Worm (Caenorhabditis elegans): ENCODE measurements around the gene pgm-3.
A peak's percentile ranks its signal among the peaks of the same experiment; 100 is the strongest.

pgm-3 gene

ce11 chrIV:8737787-8738186, 12.3 kb downstream of the pgm-3 start, which contains the start of gene F21D5.4:
Gene F21D5.4 (plus strand): TSS chrIV:8738087.
- no peak for TF ChIP-seq snpc-4 (tag; optimal IDR thresholded peaks at IDR 0.05)
- TF ChIP-seq skn-1 (tag; optimal IDR thresholded peaks at IDR 0.05) = no peak
- TF ChIP-seq unc-39 (tag; optimal IDR thresholded peaks at IDR 0.05) = no peak
- no peak for TF ChIP-seq ztf-11 (tag; optimal IDR thresholded peaks at IDR 0.05)
- no peak for TF ChIP-seq fkh-10 (GFP tag; optimal IDR thresholded peaks at IDR 0.05)
- TF ChIP-seq ztf-4 (tag; optimal IDR thresholded peaks at IDR 0.05) = no peak
- TF ChIP-seq mml-1 (tag; optimal IDR thresholded peaks at IDR 0.05) = no peak
- TF ChIP-seq pha-4 (tag; optimal IDR thresholded peaks at IDR 0.05) = no peak
- no peak for TF ChIP-seq daf-12 (tag; optimal IDR thresholded peaks at IDR 0.05)
- no peak for TF ChIP-seq R02D3.7 (tag; optimal IDR thresholded peaks at IDR 0.05)
- TF ChIP-seq elt-2 (tag; optimal IDR thresholded peaks at IDR 0.05) = no peak
- TF ChIP-seq egl-5 (tag; optimal IDR thresholded peaks at IDR 0.05) = no peak
- TF ChIP-seq aly-2 (tag; optimal IDR thresholded peaks at IDR 0.05) = no peak
- no peak for TF ChIP-seq eor-1 (tag; optimal IDR thresholded peaks at IDR 0.05)
- no peak for TF ChIP-seq lsy-12 (tag; optimal IDR thresholded peaks at IDR 0.05)

ce11 chrIV:8739294-8739693, 13.8 kb downstream of the pgm-3 start, which contains the start of gene F21D5.5:
Gene F21D5.5 (minus strand): TSS chrIV:8739394.
- no peak for TF ChIP-seq ztf-4 (tag; optimal IDR thresholded peaks at IDR 0.05)
- no peak for TF ChIP-seq elt-2 (tag; optimal IDR thresholded peaks at IDR 0.05)
- no peak for TF ChIP-seq sea-2 (GFP tag; optimal IDR thresholded peaks at IDR 0.05)
- TF ChIP-seq zag-1 (tag; optimal IDR thresholded peaks at IDR 0.05) = no peak
- TF ChIP-seq skn-1 (tag; optimal IDR thresholded peaks at IDR 0.05) = no peak
- no peak for TF ChIP-seq eor-1 (tag; optimal IDR thresholded peaks at IDR 0.05)
- TF ChIP-seq elt-3 (tag; optimal IDR thresholded peaks at IDR 0.05) = no peak
- no peak for TF ChIP-seq mdl-1 (tag; optimal IDR thresholded peaks at IDR 0.05)
- TF ChIP-seq fkh-10 (GFP tag; optimal IDR thresholded peaks at IDR 0.05) = no peak

- no peak for TF ChIP-seq nhr-11 (tag; optimal IDR thresholded peaks at IDR 0.05)
- TF ChIP-seq nhr-67 (tag; optimal IDR thresholded peaks at IDR 0.05) = no peak
- no peak for TF ChIP-seq hmg-11 (tag; optimal IDR thresholded peaks at IDR 0.05)
- TF ChIP-seq fos-1 (tag; optimal IDR thresholded peaks at IDR 0.05) = no peak
- TF ChIP-seq nhr-76 (tag; optimal IDR thresholded peaks at IDR 0.05) = no peak
- no peak for TF ChIP-seq sea-2 (GFP tag; optimal IDR thresholded peaks at IDR 0.05)
- no peak for TF ChIP-seq aly-2 (tag; optimal IDR thresholded peaks at IDR 0.05)
- TF ChIP-seq nfya-1 (tag; optimal IDR thresholded peaks at IDR 0.05; ENCODE audit: insufficient read depth) = no peak
- no peak for TF ChIP-seq snpc-4 (tag; optimal IDR thresholded peaks at IDR 0.05)
- TF ChIP-seq egl-27 (tag; optimal IDR thresholded peaks at IDR 0.05) = no peak
- no peak for TF ChIP-seq lsy-12 (tag; optimal IDR thresholded peaks at IDR 0.05)
- no peak for TF ChIP-seq mml-1 (tag; optimal IDR thresholded peaks at IDR 0.05)
- TF ChIP-seq nhr-237 (tag; optimal IDR thresholded peaks at IDR 0.05) = no peak
- no peak for TF ChIP-seq lin-39 (tag; optimal IDR thresholded peaks at IDR 0.05)
- no peak for TF ChIP-seq R02D3.7 (tag; optimal IDR thresholded peaks at IDR 0.05)
- TF ChIP-seq fkh-10 (GFP tag; optimal IDR thresholded peaks at IDR 0.05) = no peak
- no peak for TF ChIP-seq jun-1 (tag; optimal IDR thresholded peaks at IDR 0.05)
Observed at ce11 chrIV:8739926-8740325, 14.4 kb downstream of the pgm-3 start, which contains the start of gene mrps-33. Gene mrps-33 (minus strand): TSS chrIV:8740026.

- TF ChIP-seq ama-1 (optimal IDR thresholded peaks at IDR 0.05) = peak; percentile 0
- no peak for TF ChIP-seq unc-62 (GFP tag; optimal IDR thresholded peaks at IDR 0.05)
- TF ChIP-seq nhr-43 (tag; optimal IDR thresholded peaks at IDR 0.05; ENCODE audit: poor library complexity, severe bottlenecking) = peak; percentile 25
- no peak for TF ChIP-seq nhr-77 (tag; optimal IDR thresholded peaks at IDR 0.05)
- TF ChIP-seq nhr-12 (tag; optimal IDR thresholded peaks at IDR 0.05) = no peak
Observed at ce11 chrIV:8740952-8741438, 15.5 kb downstream of the pgm-3 start, which contains the start of gene F21D5.6. Gene F21D5.6 (minus strand): TSS chrIV:8741388.

ce11 chrIV:8743654-8744332, 18.3 kb downstream of the pgm-3 start, which contains the start of gene F21D5.7:
Gene F21D5.7 (minus strand): TSS chrIV:8743704.
- no peak for TF ChIP-seq nhr-76 (tag; optimal IDR thresholded peaks at IDR 0.05)
- TF ChIP-seq fos-1 (tag; optimal IDR thresholded peaks at IDR 0.05) = no peak
- no peak for TF ChIP-seq fkh-2 (tag; optimal IDR thresholded peaks at IDR 0.05)
- no peak for TF ChIP-seq ceh-82 (tag; optimal IDR thresholded peaks at IDR 0.05)
- no peak for TF ChIP-seq ceh-16 (tag; optimal IDR thresholded peaks at IDR 0.05)
- no peak for TF ChIP-seq ZK546.5 (tag; optimal IDR thresholded peaks at IDR 0.05)
- TF ChIP-seq fkh-10 (GFP tag; optimal IDR thresholded peaks at IDR 0.05) = no peak
- TF ChIP-seq nhr-12 (tag; optimal IDR thresholded peaks at IDR 0.05) = no peak
- no peak for TF ChIP-seq nhr-67 (tag; optimal IDR thresholded peaks at IDR 0.05)
- TF ChIP-seq daf-12 (tag; optimal IDR thresholded peaks at IDR 0.05) = no peak
- TF ChIP-seq unc-39 (tag; optimal IDR thresholded peaks at IDR 0.05) = no peak
- TF ChIP-seq zag-1 (tag; optimal IDR thresholded peaks at IDR 0.05) = no peak
- TF ChIP-seq lin-15B (tag; optimal IDR thresholded peaks at IDR 0.05) = peak; percentile 74
- TF ChIP-seq skn-1 (tag; optimal IDR thresholded peaks at IDR 0.05) = peak; percentile 10
- TF ChIP-seq sea-2 (GFP tag; optimal IDR thresholded peaks at IDR 0.05) = no peak
- no peak for TF ChIP-seq nhr-11 (tag; optimal IDR thresholded peaks at IDR 0.05)
- peak; percentile 73 for TF ChIP-seq elt-2 (tag; optimal IDR thresholded peaks at IDR 0.05)
- TF ChIP-seq ceh-9 (tag; optimal IDR thresholded peaks at IDR 0.05) = no peak
- peak; percentile 9 for TF ChIP-seq egl-27 (tag; optimal IDR thresholded peaks at IDR 0.05)
- peak; percentile 84 for TF ChIP-seq nfya-1 (tag; optimal IDR thresholded peaks at IDR 0.05; ENCODE audit: insufficient read depth)
- TF ChIP-seq mml-1 (tag; optimal IDR thresholded peaks at IDR 0.05) = no peak
- no peak for TF ChIP-seq nhr-237 (tag; optimal IDR thresholded peaks at IDR 0.05)
- peak; percentile 2 for TF ChIP-seq ceh-28 (tag; optimal IDR thresholded peaks at IDR 0.05)
- TF ChIP-seq jun-1 (tag; optimal IDR thresholded peaks at IDR 0.05) = peak; percentile 32
- peak; percentile 73 for TF ChIP-seq hmg-11 (tag; optimal IDR thresholded peaks at IDR 0.05)

All from whole organism, L3 larva.